Fruit fly (Drosophila melanogaster): ENCODE results near the gene Cpr35B.

Cpr35B gene

DNA sequence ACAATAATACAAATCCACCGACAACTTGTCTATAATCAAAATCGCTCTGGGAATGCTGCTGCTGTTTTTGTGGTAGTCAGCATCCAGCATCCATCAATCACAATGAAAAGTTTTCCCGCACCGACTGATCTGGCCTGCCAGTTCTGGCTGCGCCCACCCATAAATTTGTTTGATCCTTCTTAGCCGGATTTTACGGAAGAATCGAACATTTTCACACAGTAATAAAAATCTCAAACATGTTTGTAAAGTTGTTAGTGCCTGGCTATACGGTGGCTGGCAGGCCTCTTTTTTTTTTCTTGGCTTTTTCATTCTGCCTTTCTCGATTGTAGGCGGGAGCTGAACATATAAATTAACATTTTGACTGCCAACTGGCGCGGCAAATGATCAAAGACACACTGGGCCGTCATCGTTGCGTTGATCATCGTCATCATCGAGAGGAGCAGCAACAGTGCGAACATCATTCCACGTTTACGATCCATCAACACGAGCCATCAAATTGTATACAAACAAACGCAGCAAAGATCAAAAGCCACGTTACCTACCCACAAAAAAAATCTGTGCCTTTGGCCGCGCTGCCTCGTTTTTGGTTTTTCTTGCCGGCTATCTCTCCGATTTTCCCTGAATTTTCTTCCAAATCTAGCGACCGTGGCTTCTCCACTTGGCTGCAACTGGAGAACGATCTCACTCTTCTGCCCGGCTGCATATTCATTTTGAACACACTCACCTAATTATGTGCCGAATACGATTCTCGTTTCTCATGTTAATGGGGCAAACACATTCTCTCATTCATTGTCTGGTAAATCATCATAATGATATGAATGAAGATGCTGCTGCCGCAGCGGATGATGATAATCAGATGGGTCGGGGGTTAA, 28.2 kb upstream of the Cpr35B start:
- TF ChIP-seq CG8478 (optimal IDR thresholded peaks at IDR 0.05) = no peak

DNA sequence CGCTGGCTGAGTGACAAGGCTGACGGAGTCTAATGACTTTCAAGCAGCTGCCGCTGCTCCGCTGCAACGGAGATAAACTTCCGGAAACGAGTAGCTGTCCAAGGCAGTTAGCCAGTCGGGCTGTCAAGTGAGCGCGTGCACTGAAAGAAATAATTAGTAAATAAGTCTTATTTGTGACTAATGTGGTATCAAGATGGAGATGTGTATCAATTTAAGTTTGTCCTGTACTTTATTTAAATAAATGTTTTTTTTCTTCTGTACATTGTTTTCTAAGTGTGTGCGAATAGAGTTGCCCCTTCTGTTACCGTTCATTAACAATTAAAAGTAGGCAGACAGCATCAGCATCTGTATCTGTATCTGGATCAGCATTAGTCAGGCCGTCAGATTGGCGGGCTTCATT, 26.3 kb upstream of the Cpr35B start:
- TF ChIP-seq CG8478 (optimal IDR thresholded peaks at IDR 0.05) (no peak), CTCF (optimal IDR thresholded peaks at IDR 0.05) (no peak)

DNA sequence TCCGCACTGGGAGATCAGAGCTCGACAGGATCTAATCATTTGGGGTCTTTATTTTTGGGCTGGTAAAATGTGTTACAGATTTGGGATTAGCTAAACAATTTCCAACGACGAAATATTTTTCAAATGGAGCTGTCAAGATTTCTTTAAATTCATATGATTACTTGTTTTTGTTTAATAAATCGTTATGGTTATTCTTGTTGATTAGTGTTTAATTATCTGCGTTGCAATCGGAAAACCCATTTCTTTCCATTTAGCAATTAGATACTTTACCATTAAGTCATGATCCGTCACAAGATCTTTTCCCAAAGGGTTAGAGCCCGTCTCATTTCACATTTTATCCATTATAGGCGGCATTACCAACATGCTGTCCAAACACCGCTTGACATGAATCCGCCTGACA, 25.8 kb upstream of the Cpr35B start, which contains the start of gene CG15283:
Gene CG15283 (minus strand): TSS at position 101 of the 400 bp plus-strand sequence.
- TF ChIP-seq CG8478 (optimal IDR thresholded peaks at IDR 0.05) (no peak), CTCF (optimal IDR thresholded peaks at IDR 0.05) (no peak)

- no peak for TF ChIP-seq CG8478 (optimal IDR thresholded peaks at IDR 0.05)
- no peak for TF ChIP-seq CTCF (optimal IDR thresholded peaks at IDR 0.05)
Measured at dm6 chr2L:14449886-14450548, 25.0 kb upstream of the Cpr35B start.

DNA sequence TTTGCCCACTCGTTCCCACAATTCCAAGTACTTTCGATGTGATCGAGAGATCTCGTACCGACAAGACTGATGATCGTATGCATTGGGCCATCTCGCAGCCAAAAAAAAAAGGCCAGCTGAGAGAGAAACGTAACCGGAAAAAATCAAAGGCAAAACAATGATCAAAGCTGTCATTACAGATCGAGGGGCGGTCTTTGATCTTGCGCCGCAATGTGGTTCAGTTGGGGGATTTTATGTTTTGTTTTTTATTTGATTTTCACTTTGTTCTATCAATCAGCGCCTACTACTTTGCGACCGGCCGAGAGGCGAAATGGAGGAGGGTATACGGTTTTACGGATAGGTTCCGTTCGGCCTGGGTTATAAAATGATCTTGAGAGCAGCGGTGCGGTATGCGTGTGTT, 23.8 kb upstream of the Cpr35B start:
- TF ChIP-seq CG8478 (optimal IDR thresholded peaks at IDR 0.05) (no peak), CTCF (optimal IDR thresholded peaks at IDR 0.05) (no peak)

- no peak for TF ChIP-seq CTCF (optimal IDR thresholded peaks at IDR 0.05)
- no peak for TF ChIP-seq CG8478 (optimal IDR thresholded peaks at IDR 0.05)
Measured at dm6 chr2L:14447558-14447957, 22.6 kb upstream of the Cpr35B start.

- no peak for TF ChIP-seq CTCF (optimal IDR thresholded peaks at IDR 0.05)
- TF ChIP-seq CG8478 (optimal IDR thresholded peaks at IDR 0.05) = no peak
Measured at dm6 chr2L:14445588-14446484, 20.8 kb upstream of the Cpr35B start.

DNA sequence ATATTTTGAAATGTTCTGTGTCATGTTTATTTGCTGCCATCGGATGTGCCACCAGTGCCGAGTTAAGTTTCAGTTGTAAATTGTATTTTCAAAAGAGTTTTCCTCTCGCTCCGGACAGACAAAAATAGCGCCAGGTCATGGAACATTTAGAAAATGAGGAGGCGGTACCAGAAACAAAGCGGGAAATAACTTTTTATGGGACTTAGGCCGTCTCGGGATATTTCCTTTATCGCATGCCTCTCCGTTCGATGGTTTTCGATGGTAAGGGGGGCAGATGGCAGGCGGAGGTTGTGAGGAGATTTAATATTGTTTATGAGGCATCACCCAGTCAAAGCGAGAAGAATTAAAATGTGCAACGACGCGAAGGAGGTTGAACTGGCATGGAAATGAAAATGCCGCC, 19.8 kb upstream of the Cpr35B start:
- no peak for TF ChIP-seq CG8478 (optimal IDR thresholded peaks at IDR 0.05)

dm6 chr2L:14443667-14444285, 18.8 kb upstream of the Cpr35B start:
- no peak for TF ChIP-seq CG8478 (optimal IDR thresholded peaks at IDR 0.05)
- no peak for TF ChIP-seq CTCF (optimal IDR thresholded peaks at IDR 0.05)

dm6 chr2L:14442144-14443038, 17.4 kb upstream of the Cpr35B start:
- TF ChIP-seq CG8478 (optimal IDR thresholded peaks at IDR 0.05) (no peak), CTCF (optimal IDR thresholded peaks at IDR 0.05) (no peak)

DNA sequence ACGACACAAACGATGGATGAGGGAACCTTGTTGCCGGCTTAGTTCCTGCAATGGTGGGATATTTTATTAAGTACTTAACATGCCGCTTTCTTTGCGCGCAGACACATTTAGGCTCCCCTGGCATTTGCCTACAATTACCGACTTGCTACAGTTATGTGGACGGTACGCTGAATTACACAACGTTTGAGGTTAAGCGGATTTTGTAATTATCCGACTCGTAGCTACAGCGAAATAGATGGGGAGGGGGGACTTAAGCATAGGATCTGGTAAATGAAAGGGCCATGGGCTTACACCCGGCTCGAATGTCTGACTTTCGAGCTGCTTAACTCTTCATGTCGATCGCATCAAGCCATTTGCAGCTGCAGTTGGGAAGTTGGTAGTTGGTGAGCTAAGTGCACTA, 16.3 kb upstream of the Cpr35B start:
- TF ChIP-seq CG8478 (optimal IDR thresholded peaks at IDR 0.05) (no peak), CTCF (optimal IDR thresholded peaks at IDR 0.05) (no peak)

DNA sequence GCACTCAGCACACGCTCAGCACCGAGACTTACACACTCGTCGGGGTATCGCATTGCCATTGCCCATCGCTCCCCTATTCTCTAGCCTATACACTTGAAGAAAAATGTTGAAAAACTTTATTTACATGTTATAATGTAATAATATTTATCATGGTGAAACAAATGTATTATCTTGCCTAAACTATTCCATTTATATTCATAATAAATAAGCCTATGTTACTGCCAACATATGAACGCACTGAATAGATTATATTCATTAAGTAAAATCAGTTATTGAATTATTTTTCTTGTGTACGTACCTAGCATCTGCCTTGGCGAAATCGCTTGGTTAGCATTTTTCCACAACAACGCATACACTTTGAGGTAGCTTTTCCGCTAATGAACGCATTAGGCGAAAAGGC, 15.9 kb upstream of the Cpr35B start:
- no peak for TF ChIP-seq CG8478 (optimal IDR thresholded peaks at IDR 0.05)
- TF ChIP-seq CTCF (optimal IDR thresholded peaks at IDR 0.05) = no peak

DNA sequence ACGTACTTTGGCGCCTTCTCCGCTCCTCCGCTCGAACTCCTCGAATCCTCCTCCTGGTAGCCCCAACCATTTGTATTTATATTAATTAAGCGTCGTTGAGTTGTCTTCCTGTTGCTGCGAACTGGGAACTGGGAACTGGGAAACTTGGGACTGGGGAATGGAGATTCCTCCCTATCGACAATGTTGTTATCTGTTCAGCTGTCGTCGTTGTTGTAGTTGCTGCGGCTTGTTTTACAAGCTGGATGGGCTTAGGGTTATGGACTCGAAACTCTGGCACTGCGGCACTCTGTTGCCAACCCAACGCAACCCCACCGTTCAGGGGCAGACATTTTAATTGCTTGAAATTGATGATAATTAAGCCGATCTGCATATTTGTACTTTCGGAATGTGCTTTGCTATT, 13.8 kb upstream of the Cpr35B start:
- TF ChIP-seq CTCF (optimal IDR thresholded peaks at IDR 0.05) (no peak), CG8478 (optimal IDR thresholded peaks at IDR 0.05) (no peak)
